Worm (Caenorhabditis elegans): ENCODE results near the gene K10C9.7.

K10C9.7 gene

DNA sequence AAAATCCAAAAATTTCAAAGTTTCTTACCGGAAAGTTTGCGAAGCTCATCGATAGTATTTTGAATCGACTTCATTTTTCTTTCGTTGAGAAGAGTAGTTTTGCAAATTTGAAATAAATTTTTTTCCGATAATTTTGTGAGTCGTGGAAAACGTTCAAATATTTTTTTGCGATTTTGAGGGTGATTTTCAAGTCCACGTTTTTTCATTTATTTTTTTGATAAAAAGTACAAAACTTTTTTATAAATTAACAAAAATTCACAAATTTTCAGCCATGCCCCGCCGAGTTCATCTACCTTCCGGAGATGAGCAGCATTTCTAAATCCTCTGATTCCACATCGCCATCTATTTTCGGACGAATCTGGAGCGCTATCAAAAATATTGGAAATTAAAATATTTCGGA lies at the start of gene K10C9.7:
K10C9.7 (minus strand) TSS at position 101 of the 400 bp plus-strand sequence.
- TF ChIP-seq flt-1 (GFP tag; IDR thresholded peaks at IDR 0.05) (no peak), T22C8.4 (GFP tag; IDR thresholded peaks at IDR 0.05) (no peak), ref-1 (GFP tag; conservative IDR thresholded peaks at IDR 0.05) (no peak), cog-1 (tag; optimal IDR thresholded peaks at IDR 0.05) (no peak), tab-1 (GFP tag; IDR thresholded peaks at IDR 0.05) (no peak), klf-2 (GFP tag; conservative IDR thresholded peaks at IDR 0.05) (no peak), ztf-29 (GFP tag; IDR thresholded peaks at IDR 0.05) (no peak), med-1 (GFP tag; optimal IDR thresholded peaks at IDR 0.05; ENCODE audit: insufficient read depth) (no peak), ztf-23 (GFP tag; IDR thresholded peaks at IDR 0.05) (no peak)

DNA sequence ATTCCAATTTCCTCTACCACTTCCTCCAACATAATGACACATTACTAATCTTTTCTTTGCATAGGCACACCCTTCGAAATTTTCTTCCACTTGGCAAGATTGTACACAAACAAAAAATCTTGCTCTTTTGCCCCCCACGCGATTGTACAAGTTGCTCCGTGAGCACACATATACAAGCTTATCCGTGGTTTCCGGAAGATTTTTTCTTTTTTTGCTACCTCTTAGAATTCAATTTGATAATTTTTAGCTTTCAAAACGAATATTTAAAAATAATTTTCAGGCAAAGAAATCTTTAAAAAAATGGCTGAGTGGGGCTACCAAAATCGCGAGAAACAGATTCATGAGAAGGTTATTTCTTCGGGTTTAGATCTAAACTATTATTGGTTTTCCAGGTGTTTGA lies 45.3 kb upstream of the K10C9.7 start, which contains the start of gene Y50D4B.1:
Y50D4B.1 (plus strand) TSS at position 301 of the 400 bp plus-strand sequence.
- no peak for TF ChIP-seq med-1 (GFP tag; optimal IDR thresholded peaks at IDR 0.05; ENCODE audit: insufficient read depth)
- TF ChIP-seq T22C8.4 (GFP tag; IDR thresholded peaks at IDR 0.05): no peak
- no peak for TF ChIP-seq ref-1 (GFP tag; conservative IDR thresholded peaks at IDR 0.05)
- no peak for TF ChIP-seq cog-1 (tag; optimal IDR thresholded peaks at IDR 0.05)
- no peak for TF ChIP-seq klf-2 (GFP tag; conservative IDR thresholded peaks at IDR 0.05)
- TF ChIP-seq tab-1 (GFP tag; IDR thresholded peaks at IDR 0.05): no peak
- TF ChIP-seq ztf-23 (GFP tag; IDR thresholded peaks at IDR 0.05): no peak
- no peak for TF ChIP-seq ztf-29 (GFP tag; IDR thresholded peaks at IDR 0.05)
- no peak for TF ChIP-seq flt-1 (GFP tag; IDR thresholded peaks at IDR 0.05)

ce11 chrV:1112180-1112579 lies 44.8 kb upstream of the K10C9.7 start:
- TF ChIP-seq klf-2 (GFP tag; conservative IDR thresholded peaks at IDR 0.05) (no peak), cog-1 (tag; optimal IDR thresholded peaks at IDR 0.05) (no peak), flt-1 (GFP tag; IDR thresholded peaks at IDR 0.05) (no peak), tab-1 (GFP tag; IDR thresholded peaks at IDR 0.05) (no peak), ztf-23 (GFP tag; IDR thresholded peaks at IDR 0.05) (no peak), ztf-29 (GFP tag; IDR thresholded peaks at IDR 0.05) (no peak), med-1 (GFP tag; optimal IDR thresholded peaks at IDR 0.05; ENCODE audit: insufficient read depth) (no peak), T22C8.4 (GFP tag; IDR thresholded peaks at IDR 0.05) (no peak), ref-1 (GFP tag; conservative IDR thresholded peaks at IDR 0.05) (no peak)

ce11 chrV:1102569-1102968 lies 35.2 kb upstream of the K10C9.7 start:
- no peak for TF ChIP-seq tab-1 (GFP tag; IDR thresholded peaks at IDR 0.05)
- TF ChIP-seq ztf-29 (GFP tag; IDR thresholded peaks at IDR 0.05): no peak
- TF ChIP-seq flt-1 (GFP tag; IDR thresholded peaks at IDR 0.05): no peak
- no peak for TF ChIP-seq ref-1 (GFP tag; conservative IDR thresholded peaks at IDR 0.05)

DNA sequence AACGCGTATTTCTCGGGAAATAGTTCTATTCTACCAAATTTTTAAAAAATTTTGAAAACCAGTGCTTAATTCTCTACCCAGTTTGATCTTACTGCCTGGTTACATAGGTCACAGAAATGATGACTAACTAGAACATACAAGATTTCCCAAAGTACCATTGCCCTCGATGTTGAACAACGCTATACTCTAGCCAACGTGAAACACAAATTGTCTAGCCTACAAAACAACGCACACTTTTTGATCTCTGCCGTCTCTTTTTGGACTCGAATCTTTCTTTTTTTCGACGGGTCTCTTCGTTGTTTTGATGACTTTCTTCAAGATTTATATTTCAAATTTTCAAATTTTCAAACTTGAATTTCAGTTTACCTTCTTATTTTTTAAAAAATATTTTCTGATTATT lies 32.9 kb upstream of the K10C9.7 start, which contains the start of gene Y50D4B.2:
Y50D4B.2 (plus strand) TSS at position 301 of the 400 bp plus-strand sequence.
- TF ChIP-seq ztf-29 (GFP tag; IDR thresholded peaks at IDR 0.05) (no peak), T22C8.4 (GFP tag; IDR thresholded peaks at IDR 0.05) (no peak), klf-2 (GFP tag; conservative IDR thresholded peaks at IDR 0.05) (no peak), ztf-23 (GFP tag; IDR thresholded peaks at IDR 0.05) (no peak), tab-1 (GFP tag; IDR thresholded peaks at IDR 0.05) (no peak), ref-1 (GFP tag; conservative IDR thresholded peaks at IDR 0.05) (no peak), flt-1 (GFP tag; IDR thresholded peaks at IDR 0.05) (no peak), med-1 (GFP tag; optimal IDR thresholded peaks at IDR 0.05; ENCODE audit: insufficient read depth) (no peak), cog-1 (tag; optimal IDR thresholded peaks at IDR 0.05) (no peak)

DNA sequence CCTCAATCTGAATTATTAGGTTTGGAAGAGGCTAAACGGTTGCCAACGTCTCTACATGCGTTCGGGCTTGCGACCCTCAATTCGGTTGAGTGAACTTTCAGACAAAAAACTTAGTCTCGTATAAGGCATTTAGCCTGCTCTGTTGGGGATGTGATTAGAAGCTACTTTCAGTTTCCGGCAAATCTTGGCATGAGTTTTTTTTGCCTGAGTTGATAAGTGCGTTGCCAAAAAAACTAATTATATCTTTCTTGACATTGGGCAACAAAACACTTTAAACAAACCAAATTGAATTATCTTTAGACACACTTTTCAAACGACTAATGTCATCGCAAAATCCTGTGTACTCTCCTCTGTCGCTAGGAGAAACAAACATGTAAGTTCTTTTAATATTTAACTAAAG lies 25.0 kb upstream of the K10C9.7 start, which contains the start of gene Y50D4B.4:
Y50D4B.4 (plus strand) TSS at position 301 of the 400 bp plus-strand sequence.
- TF ChIP-seq tab-1 (GFP tag; IDR thresholded peaks at IDR 0.05) (no peak), flt-1 (GFP tag; IDR thresholded peaks at IDR 0.05) (no peak), klf-2 (GFP tag; conservative IDR thresholded peaks at IDR 0.05) (no peak), ztf-29 (GFP tag; IDR thresholded peaks at IDR 0.05) (no peak), med-1 (GFP tag; optimal IDR thresholded peaks at IDR 0.05; ENCODE audit: insufficient read depth) (no peak), ref-1 (GFP tag; conservative IDR thresholded peaks at IDR 0.05) (no peak), ztf-23 (GFP tag; IDR thresholded peaks at IDR 0.05) (no peak), cog-1 (tag; optimal IDR thresholded peaks at IDR 0.05) (no peak), T22C8.4 (GFP tag; IDR thresholded peaks at IDR 0.05) (no peak)

DNA sequence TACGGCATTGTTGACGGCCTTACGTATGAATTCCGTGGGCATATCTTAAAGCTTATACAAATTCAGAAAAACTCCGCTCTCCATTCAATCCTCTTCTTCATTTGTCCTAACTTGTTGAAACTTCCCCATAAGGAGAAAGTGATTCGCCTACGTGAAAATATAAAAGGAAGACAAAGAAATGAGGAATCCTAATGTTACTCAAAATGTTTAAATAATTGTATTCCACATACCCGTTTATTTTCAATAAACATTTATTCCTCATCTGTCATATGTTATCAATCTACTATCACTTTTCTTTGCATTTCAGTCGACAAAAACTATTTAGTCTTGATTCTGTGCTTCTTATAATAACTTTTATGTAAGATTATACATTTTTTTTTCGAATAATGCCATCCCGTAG lies 20.6 kb upstream of the K10C9.7 start, which contains the start of gene clec-203:
clec-203 (plus strand) TSS at position 301 of the 400 bp plus-strand sequence.
- TF ChIP-seq cog-1 (tag; optimal IDR thresholded peaks at IDR 0.05): no peak
- no peak for TF ChIP-seq ztf-29 (GFP tag; IDR thresholded peaks at IDR 0.05)
- no peak for TF ChIP-seq T22C8.4 (GFP tag; IDR thresholded peaks at IDR 0.05)
- TF ChIP-seq ref-1 (GFP tag; conservative IDR thresholded peaks at IDR 0.05): no peak
- no peak for TF ChIP-seq klf-2 (GFP tag; conservative IDR thresholded peaks at IDR 0.05)
- TF ChIP-seq tab-1 (GFP tag; IDR thresholded peaks at IDR 0.05): no peak
- TF ChIP-seq ztf-23 (GFP tag; IDR thresholded peaks at IDR 0.05): no peak
- no peak for TF ChIP-seq med-1 (GFP tag; optimal IDR thresholded peaks at IDR 0.05; ENCODE audit: insufficient read depth)

DNA sequence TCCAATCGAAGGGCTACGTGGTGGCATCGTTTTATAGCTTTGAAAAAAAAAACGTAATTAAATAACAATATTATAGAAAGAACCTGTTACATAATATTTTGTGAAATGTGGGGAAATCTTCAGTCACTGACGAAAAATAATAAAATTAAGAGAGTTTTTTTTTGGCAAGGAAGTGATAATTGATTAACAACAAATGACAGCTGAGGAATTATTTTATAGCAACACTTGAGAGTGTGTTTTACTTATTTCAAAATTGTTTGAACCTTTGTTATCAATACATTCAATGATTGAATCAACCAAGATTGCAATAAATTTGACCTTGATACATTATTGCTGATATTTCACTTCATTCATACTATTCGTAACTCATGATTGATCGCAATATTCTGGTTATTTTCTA lies 16.6 kb upstream of the K10C9.7 start, which contains the start of gene Y50D4B.6:
Y50D4B.6 (plus strand) TSS at position 301 of the 400 bp plus-strand sequence.
- TF ChIP-seq ref-1 (GFP tag; conservative IDR thresholded peaks at IDR 0.05) (no peak), cog-1 (tag; optimal IDR thresholded peaks at IDR 0.05) (no peak)

DNA sequence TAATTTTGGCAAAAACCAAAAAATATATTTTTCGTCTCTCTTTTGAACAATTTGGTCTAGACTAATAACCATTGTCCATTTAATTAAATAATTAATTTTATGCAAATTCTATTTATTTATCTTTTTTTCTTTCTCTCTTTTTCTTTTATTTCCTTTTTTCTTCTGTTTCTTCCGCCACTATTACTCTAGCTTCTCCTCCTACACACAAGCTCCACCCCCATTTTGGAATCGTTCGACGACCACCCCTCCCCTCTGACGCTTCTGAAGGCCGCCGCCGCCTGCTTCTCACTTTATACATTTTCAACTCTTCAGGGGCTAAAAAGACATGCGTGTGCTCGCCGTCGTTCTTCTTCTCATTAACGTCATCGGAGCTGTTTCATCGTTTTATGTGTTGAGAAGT lies 7.6 kb upstream of the K10C9.7 start, which contains the start of gene K10C9.1:
K10C9.1 (plus strand) TSS at position 301 of the 400 bp plus-strand sequence.
- TF ChIP-seq tab-1 (GFP tag; IDR thresholded peaks at IDR 0.05) (no peak), cog-1 (tag; optimal IDR thresholded peaks at IDR 0.05) (no peak), ref-1 (GFP tag; conservative IDR thresholded peaks at IDR 0.05) (no peak), ztf-29 (GFP tag; IDR thresholded peaks at IDR 0.05) (no peak), flt-1 (GFP tag; IDR thresholded peaks at IDR 0.05) (no peak), ztf-23 (GFP tag; IDR thresholded peaks at IDR 0.05) (no peak)

DNA sequence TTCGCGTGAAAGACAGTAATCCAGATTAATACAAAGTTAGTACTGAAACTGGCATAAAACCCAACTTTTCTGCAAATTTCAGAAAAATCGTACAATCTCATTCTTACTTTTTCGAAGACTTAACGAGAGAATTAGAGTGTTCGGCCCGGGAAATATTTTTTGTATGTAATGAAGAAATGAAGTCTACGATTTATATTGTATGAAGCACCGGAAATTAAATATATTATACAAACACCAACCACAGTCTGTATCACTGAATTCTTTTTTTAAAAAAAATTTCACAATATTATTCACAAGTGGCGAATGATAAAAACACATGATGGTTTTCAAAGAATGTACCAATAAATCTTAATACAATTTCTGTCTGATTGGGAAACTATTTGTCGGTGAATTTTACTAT lies 2.9 kb downstream of the K10C9.7 start, which contains the start of gene str-67:
str-67 (minus strand) TSS at position 101 of the 400 bp plus-strand sequence.
- no peak for TF ChIP-seq ztf-23 (GFP tag; IDR thresholded peaks at IDR 0.05)
- TF ChIP-seq klf-2 (GFP tag; conservative IDR thresholded peaks at IDR 0.05): no peak
- TF ChIP-seq ref-1 (GFP tag; conservative IDR thresholded peaks at IDR 0.05): no peak
- TF ChIP-seq T22C8.4 (GFP tag; IDR thresholded peaks at IDR 0.05): no peak
- TF ChIP-seq ztf-29 (GFP tag; IDR thresholded peaks at IDR 0.05): no peak
- no peak for TF ChIP-seq med-1 (GFP tag; optimal IDR thresholded peaks at IDR 0.05; ENCODE audit: insufficient read depth)
